Worm (Caenorhabditis elegans): ENCODE measurements around the gene cid-1.

DNA sequence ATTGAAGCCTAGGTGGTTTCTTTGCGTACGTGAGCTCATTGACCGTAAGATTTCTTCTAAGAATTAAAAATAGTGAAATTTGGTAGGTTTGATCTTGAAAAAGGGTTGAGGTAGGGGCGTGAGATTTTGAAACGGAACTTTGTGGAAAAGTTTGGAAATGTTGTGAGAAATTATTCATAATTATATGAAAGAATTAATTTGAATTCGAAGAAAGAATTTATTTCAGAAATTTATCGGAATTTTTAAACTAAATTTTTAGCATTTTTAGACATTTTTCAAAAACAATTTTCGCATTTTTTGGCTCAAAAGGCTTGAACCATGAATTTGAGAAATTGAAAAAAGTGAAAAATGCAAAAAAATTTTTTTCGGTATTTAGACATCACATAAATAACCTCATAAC is 40.4 kb downstream of the cid-1 start:
- no peak for TF ChIP-seq ama-1 (optimal IDR thresholded peaks at IDR 0.05)
- no peak for TF ChIP-seq B0310.2 (tag; optimal IDR thresholded peaks at IDR 0.05)
- no peak for TF ChIP-seq ceh-36 (tag; optimal IDR thresholded peaks at IDR 0.05)
- no peak for TF ChIP-seq tbx-37 (GFP tag; conservative IDR thresholded peaks at IDR 0.05)
- TF ChIP-seq pes-1 (GFP tag; IDR thresholded peaks at IDR 0.05): no peak
- no peak for TF ChIP-seq tra-4 (tag; optimal IDR thresholded peaks at IDR 0.05)

All from whole organism, early embryonic.